Fruit fly (Drosophila melanogaster) whole organism, wandering third instar larva: ENCODE measurements around the gene CG2120.

ENCODE experiments used
- Abd-B ChIP-seq: fragments of >200 bp; optimal IDR thresholded peaks from 2 replicates; lab custom pipeline; 2017; ENCODE audit warnings: missing biosample characterization, missing genetic modification characterization
- CG32264 ChIP-seq: fragments of 200-800 bp; sonication (Bioruptor generic); optimal IDR thresholded peaks from 2 replicates; lab custom pipeline; 2016; ENCODE audit warnings: missing biosample characterization, missing genetic modification characterization
- CG9705 ChIP-seq: fragments of 200-800 bp; sonication (Bioruptor generic); optimal IDR thresholded peaks from 2 replicates; lab custom pipeline; 2018; ENCODE audit warnings: missing biosample characterization, mild to moderate bottlenecking, missing genetic modification characterization
- CrebA ChIP-seq: fragments of 200-800 bp; sonication (Bioruptor generic); optimal IDR thresholded peaks from 2 replicates; lab custom pipeline; 2016; ENCODE audit warnings: missing biosample characterization, mild to moderate bottlenecking, missing genetic modification characterization, borderline replicate concordance
- Dfd ChIP-seq: fragments of >200 bp; optimal IDR thresholded peaks from 2 replicates; lab custom pipeline; 2017; ENCODE audit warnings: missing biosample characterization, missing genetic modification characterization
- Dif ChIP-seq: fragments of 200-275, 200-300 bp; sonication (Bioruptor generic); optimal IDR thresholded peaks from 2 replicates; lab custom pipeline; 2018; ENCODE audit warnings: missing biosample characterization, missing genetic modification characterization; ENCODE audit not compliant: partially characterized antibody
- GATAd ChIP-seq: sonication (Bioruptor generic); optimal IDR thresholded peaks from 2 replicates; lab custom pipeline; 2016; ENCODE audit warnings: missing biosample characterization, missing genetic modification characterization
- HLH106 ChIP-seq: fragments of 200-800 bp; optimal IDR thresholded peaks from 3 replicates; lab custom pipeline; 2019; ENCODE audit warnings: missing biosample characterization, mild to moderate bottlenecking, missing genetic modification characterization, moderate library complexity
- Hnf4 ChIP-seq: fragments of 200-800 bp; sonication (Bioruptor generic); optimal IDR thresholded peaks from 2 replicates; lab custom pipeline; 2016; ENCODE audit warnings: missing biosample characterization, mild to moderate bottlenecking, missing genetic modification characterization
- Hr78 ChIP-seq: fragments of >200 bp; optimal IDR thresholded peaks from 2 replicates; lab custom pipeline; 2017; ENCODE audit warnings: missing biosample characterization, missing genetic modification characterization
- Hr83 ChIP-seq: fragments of 200-300 bp; sonication (Bioruptor generic); optimal IDR thresholded peaks from 2 replicates; lab custom pipeline; 2016; ENCODE audit warnings: missing biosample characterization, mild to moderate bottlenecking, missing genetic modification characterization, moderate library complexity; ENCODE audit not compliant: poor library complexity, severe bottlenecking
- Jra ChIP-seq: sonication (Bioruptor generic); optimal IDR thresholded peaks from 2 replicates; lab custom pipeline; 2016; ENCODE audit warnings: missing biosample characterization, missing genetic modification characterization
- Mio ChIP-seq: sonication (Bioruptor generic); optimal IDR thresholded peaks from 2 replicates; lab custom pipeline; 2016; ENCODE audit warnings: missing biosample characterization, missing genetic modification characterization
- Myc ChIP-seq: fragments of >200 bp; optimal IDR thresholded peaks from 2 replicates; lab custom pipeline; 2017
- N ChIP-seq: fragments of >200 bp; optimal IDR thresholded peaks from 2 replicates; lab custom pipeline; 2018; ENCODE audit warnings: missing biosample characterization, missing external identifiers, missing genetic modification characterization
- OdsH ChIP-seq: fragments of 200-800 bp; sonication (Bioruptor generic); optimal IDR thresholded peaks from 2 replicates; lab custom pipeline; 2016; ENCODE audit warnings: missing biosample characterization, mild to moderate bottlenecking, missing genetic modification characterization
- Rel ChIP-seq, 2 experiments: fragments of 200-800 bp; sonication (Bioruptor generic) in 1 of 2; optimal IDR thresholded peaks; 2 replicates in 1 of 2; 3 replicates in 1 of 2; lab custom pipeline; 2016 to 2019; ENCODE audit warnings: mild to moderate bottlenecking in 2 of 2, missing biosample characterization in 2 of 2, missing genetic modification characterization in 2 of 2, moderate library complexity in 1 of 2
- Sp1 ChIP-seq: fragments of 200-800 bp; sonication (Bioruptor generic); optimal IDR thresholded peaks from 3 replicates; lab custom pipeline; 2019; ENCODE audit warnings: missing biosample characterization, mild to moderate bottlenecking, missing genetic modification characterization, moderate library complexity
- Vsx2 ChIP-seq: fragments of 200-300, 225-300 bp; sonication (Bioruptor generic); optimal IDR thresholded peaks from 2 replicates; lab custom pipeline; 2018; ENCODE audit warnings: missing biosample characterization, missing genetic modification characterization; ENCODE audit not compliant: partially characterized antibody
- br ChIP-seq: fragments of 200-800 bp; sonication (Bioruptor generic); optimal IDR thresholded peaks from 2 replicates; lab custom pipeline; 2016; ENCODE audit warnings: missing biosample characterization, missing genetic modification characterization
- brk ChIP-seq: fragments of 200-800 bp; sonication (Bioruptor generic); optimal IDR thresholded peaks from 2 replicates; lab custom pipeline; 2016; ENCODE audit warnings: missing biosample characterization, mild to moderate bottlenecking, missing genetic modification characterization
- dl ChIP-seq, 2 experiments: fragments of 175-275, 200-275 bp in 1 of 2; fragments of 200-275 bp in 1 of 2; sonication (Bioruptor generic); optimal IDR thresholded peaks; lab custom pipeline; 2018; ENCODE audit warnings: mild to moderate bottlenecking in 2 of 2, missing biosample characterization in 2 of 2, missing genetic modification characterization in 2 of 2, moderate library complexity in 2 of 2; ENCODE audit not compliant: partially characterized antibody in 2 of 2, insufficient read depth in 1 of 2
- dmrt93B ChIP-seq: fragments of 200-800 bp; sonication (Bioruptor generic); optimal IDR thresholded peaks from 2 replicates; lab custom pipeline; 2018; ENCODE audit warnings: missing biosample characterization, mild to moderate bottlenecking, missing genetic modification characterization
- dsf ChIP-seq: sonication (Bioruptor generic); optimal IDR thresholded peaks from 2 replicates; lab custom pipeline; 2016; ENCODE audit warnings: missing biosample characterization, missing genetic modification characterization, borderline replicate concordance
- ey ChIP-seq: fragments of 200-800 bp; sonication (Bioruptor generic); optimal IDR thresholded peaks from 2 replicates; lab custom pipeline; 2016; ENCODE audit warnings: missing biosample characterization, missing genetic modification characterization
- foxo ChIP-seq, 2 experiments: fragments of 200-800 bp; sonication (Bioruptor generic); optimal IDR thresholded peaks; 2 replicates in 1 of 2; 3 replicates in 1 of 2; lab custom pipeline; 2016 to 2017; ENCODE audit warnings: missing biosample characterization in 2 of 2, missing genetic modification characterization in 2 of 2
- fru ChIP-seq: fragments of 200-800 bp; sonication (Bioruptor generic); optimal IDR thresholded peaks from 3 replicates; lab custom pipeline; 2016; ENCODE audit warnings: missing biosample characterization, mild to moderate bottlenecking, missing genetic modification characterization
- h ChIP-seq: fragments of 200-800 bp; sonication (Bioruptor generic); optimal IDR thresholded peaks from 3 replicates; lab custom pipeline; 2016; ENCODE audit warnings: missing biosample characterization, mild to moderate bottlenecking, missing genetic modification characterization
- jim ChIP-seq: fragments of 175-275, 200-325 bp; sonication (Bioruptor generic); optimal IDR thresholded peaks from 2 replicates; lab custom pipeline; 2016; ENCODE audit warnings: missing biosample characterization, mild to moderate bottlenecking, missing genetic modification characterization
- lola ChIP-seq: fragments of >200 bp; optimal IDR thresholded peaks from 2 replicates; lab custom pipeline; 2017; ENCODE audit warnings: missing biosample characterization, missing genetic modification characterization
- pan ChIP-seq: fragments of >200 bp; optimal IDR thresholded peaks from 2 replicates; lab custom pipeline; 2017
- psq ChIP-seq: fragments of 200-800 bp; sonication (Bioruptor generic); optimal IDR thresholded peaks from 3 replicates; lab custom pipeline; 2017; ENCODE audit warnings: missing biosample characterization, mild to moderate bottlenecking, missing genetic modification characterization, moderate library complexity
- rgr ChIP-seq: fragments of 200-800 bp; sonication (Bioruptor generic); optimal IDR thresholded peaks from 3 replicates; lab custom pipeline; 2016; ENCODE audit warnings: missing biosample characterization, mild to moderate bottlenecking, missing genetic modification characterization
- sage ChIP-seq: fragments of 200-800 bp; sonication (Bioruptor generic); optimal IDR thresholded peaks from 2 replicates; lab custom pipeline; 2016; ENCODE audit warnings: missing biosample characterization, mild to moderate bottlenecking, missing genetic modification characterization
- sv ChIP-seq: fragments of 200-800 bp; sonication (Bioruptor generic); optimal IDR thresholded peaks from 3 replicates; lab custom pipeline; 2016; ENCODE audit warnings: missing biosample characterization, missing genetic modification characterization
- tai ChIP-seq: sonication (Bioruptor generic); optimal IDR thresholded peaks from 2 replicates; lab custom pipeline; 2016; ENCODE audit warnings: missing biosample characterization, missing genetic modification characterization
- usp ChIP-seq: fragments of >200 bp; optimal IDR thresholded peaks from 2 replicates; lab custom pipeline; 2017; ENCODE audit warnings: missing biosample characterization, missing genetic modification characterization
- woc ChIP-seq: sonication (Bioruptor generic); optimal IDR thresholded peaks from 2 replicates; lab custom pipeline; 2016; ENCODE audit warnings: missing biosample characterization, mild to moderate bottlenecking, missing genetic modification characterization

The CG2120 gene

DNA sequence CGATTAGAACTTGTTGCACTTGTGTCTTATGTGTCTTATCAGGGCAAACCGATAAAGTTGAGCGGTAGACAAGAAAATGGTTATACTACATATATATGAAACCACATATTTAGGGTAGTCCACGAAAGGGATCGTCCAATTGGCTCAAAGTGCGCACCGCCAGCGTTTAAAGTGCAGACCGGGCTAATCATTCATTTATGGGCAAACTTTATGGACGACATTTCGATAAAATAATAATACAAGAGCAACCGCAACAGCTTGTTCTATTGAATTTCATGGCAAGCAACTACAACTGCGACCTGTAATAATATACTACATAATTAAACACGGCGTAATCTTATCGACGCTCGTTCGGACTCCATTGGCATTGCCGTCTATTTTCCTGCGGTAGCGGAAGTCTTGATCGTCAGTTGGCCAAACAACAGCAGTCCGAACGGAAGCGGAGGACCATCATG, at the start of gene CG2120, which contains the start of gene cyr:
TSS of gene CG2120 (plus strand) at position 405 of the 455 bp plus-strand sequence.
TSS of gene cyr (minus strand) at position 294 of the 455 bp plus-strand sequence.
- TF ChIP-seq Jra (GFP tag; lab: Kevin White, UChicago) (no peak), jim (GFP tag; lab: Kevin White, UChicago) (no peak), tai (GFP tag; lab: Kevin White, UChicago) (no peak), h (GFP tag; lab: Kevin White, UChicago) (no peak), CG9705 (no peak), dsf (GFP tag; lab: Kevin White, UChicago) (no peak), Vsx2 (GFP tag; lab: Kevin White, UChicago) (no peak), sv (GFP tag; lab: Kevin White, UChicago) (no peak), lola (GFP tag; lab: Kevin White, UChicago) (no peak)

DNA sequence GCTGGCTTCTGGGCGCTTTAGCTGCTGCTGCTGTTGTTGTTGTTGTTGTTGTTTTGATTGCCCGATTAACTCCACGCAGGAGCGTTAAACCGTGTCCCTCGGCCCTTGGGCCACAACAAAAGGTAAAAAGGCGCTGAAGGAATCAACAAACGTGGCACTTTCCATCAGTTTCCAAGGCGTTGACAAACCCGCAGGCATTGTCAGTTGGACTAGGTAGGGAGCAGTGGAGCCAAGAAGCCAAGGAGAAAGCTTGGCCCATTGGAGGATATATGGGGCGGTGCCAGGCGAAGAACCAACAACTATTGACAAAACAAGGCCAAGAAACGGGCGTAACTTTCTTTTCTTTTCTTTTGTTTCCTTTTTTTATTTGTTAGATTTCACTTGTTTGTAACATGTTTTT, 48.5 kb upstream of the CG2120 start, which contains the start of gene CG2256:
TSS of gene CG2256 (minus strand) at position 101 of the 400 bp plus-strand sequence.
- TF ChIP-seq foxo (GFP tag; optimal IDR thresholded peaks at IDR 0.05; lab: Kevin White, UChicago) = no peak

DNA sequence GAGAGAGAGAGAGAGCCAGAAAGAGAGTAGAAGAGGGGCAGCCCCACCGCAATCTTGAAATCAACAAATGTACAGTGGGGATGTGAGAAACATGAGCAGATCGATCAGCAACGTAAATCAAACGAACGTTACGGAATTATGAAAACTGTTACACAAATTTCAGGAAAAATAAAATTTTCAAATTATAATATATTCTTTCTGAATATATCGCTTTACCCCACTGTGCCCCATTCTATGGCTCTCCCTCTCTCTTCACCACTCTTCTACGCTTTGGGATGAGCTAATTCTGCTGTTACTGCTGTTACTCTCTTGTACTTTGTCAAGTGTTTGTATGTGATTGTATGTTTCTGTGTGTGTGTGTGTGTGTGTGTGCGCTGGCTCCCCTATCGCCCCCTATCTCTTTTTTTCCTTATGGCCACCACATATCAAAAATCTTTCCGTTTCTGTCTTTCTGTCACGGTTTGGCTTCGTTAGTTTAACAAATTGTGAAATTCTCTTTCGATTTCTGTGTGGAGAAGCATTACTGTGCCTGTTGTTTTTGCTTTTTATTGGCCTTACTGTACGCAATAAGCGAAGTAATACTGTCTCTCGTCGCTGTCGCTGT, 44.5 kb upstream of the CG2120 start:
- TF ChIP-seq HLH106 (tag; lab: Kevin White, UChicago) = peak; percentile 91
- no peak for TF ChIP-seq lola (GFP tag; lab: Kevin White, UChicago)
- no peak for TF ChIP-seq dl (GFP tag; optimal IDR thresholded peaks at IDR 0.05; lab: Kevin White, UChicago; ENCODE audit: insufficient read depth in 1 of 2, partially characterized antibody in 2 of 2)
- peak; percentile 67 for TF ChIP-seq Jra (GFP tag; lab: Kevin White, UChicago)
- no peak for TF ChIP-seq pan (lab: Kevin White, UChicago)
- peak; percentile 99 for TF ChIP-seq fru
- peak; percentile 32 for TF ChIP-seq CG9705
- TF ChIP-seq Dfd = peak; percentile 34
- TF ChIP-seq Abd-B (GFP tag; lab: Kevin White, UChicago) = no peak
- TF ChIP-seq usp (GFP tag; lab: Kevin White, UChicago) = no peak
- TF ChIP-seq Sp1 = peak; percentile 92
- TF ChIP-seq CrebA (GFP tag; lab: Kevin White, UChicago) = no peak
- TF ChIP-seq Dif (GFP tag; lab: Kevin White, UChicago) = peak; percentile 66
- no peak for TF ChIP-seq Hr78 (GFP tag; lab: Kevin White, UChicago)
- TF ChIP-seq rgr (GFP tag; lab: Kevin White, UChicago) = peak; percentile 96
- peak; percentile 11 for TF ChIP-seq Hr83 (GFP tag; lab: Kevin White, UChicago)
- TF ChIP-seq N (GFP tag; lab: Kevin White, UChicago) = no peak
- TF ChIP-seq Hnf4 (GFP tag; lab: Kevin White, UChicago) = peak; percentile 84
- TF ChIP-seq Mio = no peak
- TF ChIP-seq jim (GFP tag; lab: Kevin White, UChicago) = no peak
- no peak for TF ChIP-seq Myc (lab: Kevin White, UChicago)
- TF ChIP-seq dmrt93B (GFP tag; lab: Kevin White, UChicago) = peak; percentile 88
- peak; percentile 20 for TF ChIP-seq dsf (GFP tag; lab: Kevin White, UChicago)
- peak; percentile 97 for TF ChIP-seq h (GFP tag; lab: Kevin White, UChicago)
- TF ChIP-seq CG32264 = peak; percentile 75
- peak; percentile 93 for TF ChIP-seq psq (GFP tag; lab: Kevin White, UChicago)
- peak; percentile 95 for TF ChIP-seq ey (GFP tag; lab: Kevin White, UChicago)
- peak; percentile 88 for TF ChIP-seq Rel (GFP tag; optimal IDR thresholded peaks at IDR 0.05; lab: Kevin White, UChicago)
- TF ChIP-seq Rel (tag; optimal IDR thresholded peaks at IDR 0.05; lab: Kevin White, UChicago) = peak; percentile 83
- peak; percentile 78 for TF ChIP-seq tai (GFP tag; lab: Kevin White, UChicago)
- peak; percentile 91 for TF ChIP-seq brk (GFP tag; lab: Kevin White, UChicago)
- peak; percentile 56 for TF ChIP-seq GATAd
- TF ChIP-seq sv (GFP tag; lab: Kevin White, UChicago) = peak; percentile 98
- TF ChIP-seq OdsH = peak; percentile 96
- peak; percentile 91 for TF ChIP-seq woc (GFP tag; lab: Kevin White, UChicago)
- peak; percentile 93 for TF ChIP-seq br (GFP tag; lab: Kevin White, UChicago)
- TF ChIP-seq sage (GFP tag; lab: Kevin White, UChicago) = peak; percentile 94
- TF ChIP-seq Vsx2 (GFP tag; lab: Kevin White, UChicago) = peak; percentile 17
- TF ChIP-seq foxo (GFP tag; optimal IDR thresholded peaks at IDR 0.05; lab: Kevin White, UChicago) = peak; percentile 31 to 97
